Worm (Caenorhabditis elegans): ENCODE data around the gene T05C7.8.

DNA sequence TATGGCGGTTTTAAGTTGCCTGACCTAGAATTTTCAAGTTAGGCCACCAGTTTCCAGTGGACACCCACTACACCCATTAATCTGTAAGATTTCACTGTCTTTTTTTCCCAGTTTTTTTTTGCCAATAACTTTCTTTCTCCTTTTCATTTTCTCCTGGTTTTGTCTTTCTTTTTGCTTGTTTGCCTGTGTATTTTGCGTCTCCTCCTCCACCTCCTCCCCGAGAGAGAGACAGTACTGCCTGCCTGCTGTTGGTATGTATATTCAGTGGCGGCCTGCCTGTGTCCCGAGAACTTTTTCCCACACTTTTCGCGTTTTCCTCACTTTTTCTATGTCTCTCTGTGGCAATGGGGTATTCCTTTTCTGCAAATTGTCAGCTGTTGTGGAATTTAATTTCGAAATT lies 5.3 kb downstream of the T05C7.8 start:
- no peak for TF ChIP-seq unc-62 (GFP tag; optimal IDR thresholded peaks at IDR 0.05)
- TF ChIP-seq snpc-4 (tag; optimal IDR thresholded peaks at IDR 0.05), result no peak

Data from whole organism, L1 larva.